Worm (Caenorhabditis elegans) whole organism, early embryonic: ENCODE results near the gene C25H3.3.

ENCODE experiments used
- B0310.2 ChIP-seq: sonication (generic microtip); optimal IDR thresholded peaks from 2 replicates; lab custom pipeline; 2016; ENCODE audit warnings: mild to moderate bottlenecking, missing genetic modification characterization, missing compliant biosample characterization
- F13C5.2 ChIP-seq: sonication (generic microtip); optimal IDR thresholded peaks from 2 replicates; lab custom pipeline; 2017; ENCODE audit warnings: mild to moderate bottlenecking, missing genetic modification characterization, inconsistent platforms, missing compliant biosample characterization
- ama-1 ChIP-seq: fragments of 150-350 bp; optimal IDR thresholded peaks from 2 replicates; lab custom pipeline; 2014
- ceh-36 ChIP-seq: sonication (generic microtip); optimal IDR thresholded peaks from 2 replicates; lab custom pipeline; 2016; ENCODE audit warnings: missing genetic modification characterization, inconsistent platforms, missing compliant biosample characterization
- flt-1 ChIP-seq: fragments of 200-800 bp; sonication (Bioruptor generic); IDR thresholded peaks from 2 replicates; pipeline ENCODE4 v1.3.6; 2022; ENCODE audit warnings: missing genetic modification characterization, missing compliant biosample characterization
- hnd-1 ChIP-seq: sonication (generic microtip); optimal IDR thresholded peaks from 2 replicates; lab custom pipeline; 2016; ENCODE audit warnings: missing genetic modification characterization, missing compliant biosample characterization
- scrt-1 ChIP-seq: fragments of 200-800 bp; sonication (Bioruptor generic); IDR thresholded peaks from 2 replicates; pipeline ENCODE4 v1.3.6; 2022; ENCODE audit warnings: missing genetic modification characterization, missing compliant biosample characterization
- tbx-11 ChIP-seq: fragments of 200-800 bp; sonication (Bioruptor generic); IDR thresholded peaks from 2 replicates; pipeline ENCODE4 v1.3.6; 2022; ENCODE audit warnings: missing genetic modification characterization, missing compliant biosample characterization

DNA sequence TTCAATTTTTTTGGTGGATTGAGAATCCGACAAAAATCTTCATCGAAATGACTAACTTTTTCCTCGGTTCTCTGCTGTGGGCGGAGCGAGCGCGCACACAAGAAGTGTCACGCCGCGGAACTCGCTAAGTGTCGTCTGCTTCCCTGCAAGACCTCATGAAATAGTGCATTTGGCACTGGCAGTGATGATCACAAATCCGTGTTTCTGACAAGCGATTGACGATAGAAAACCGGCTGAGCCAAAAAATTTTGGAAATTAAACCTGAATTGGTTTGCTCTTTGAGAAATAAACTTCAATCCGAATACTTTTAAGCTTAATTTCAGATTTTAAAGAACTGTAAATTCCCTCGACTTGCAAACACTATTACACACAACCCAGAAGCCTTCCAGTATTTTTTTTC lies 7.5 kb downstream of the C25H3.3 start:
- TF ChIP-seq B0310.2, result no peak
- TF ChIP-seq hnd-1 (tag; lab: Kevin White, UChicago), result no peak
- peak; percentile 70 for TF ChIP-seq ama-1 (lab: Kevin White, UChicago)
- TF ChIP-seq ceh-36 (tag; lab: Kevin White, UChicago), result no peak
- TF ChIP-seq F13C5.2 (tag; lab: Kevin White, UChicago), result no peak
- TF ChIP-seq scrt-1, result no peak
- TF ChIP-seq flt-1, result no peak
- no peak for TF ChIP-seq tbx-11 (GFP tag; lab: Robert Waterston, UW)
